Worm (Caenorhabditis elegans) whole organism, L2 larva: ENCODE measurements around the gene mcm-10.

Experiments used
- C34F6.9 ChIP-seq: fragments of 150-350 bp; optimal IDR thresholded peaks from 2 replicates; lab custom pipeline; 2014; ENCODE audit warnings: missing biosample characterization, missing genetic modification characterization
- F13H6.1 ChIP-seq: sonication (generic microtip); optimal IDR thresholded peaks from 2 replicates; lab custom pipeline; 2016; ENCODE audit warnings: missing genetic modification characterization, missing compliant biosample characterization
- Y55F3AM.14 ChIP-seq: fragments of 200-800 bp; sonication (Bioruptor generic); optimal IDR thresholded peaks from 2 replicates; lab custom pipeline; 2018; ENCODE audit warnings: mild to moderate bottlenecking, missing genetic modification characterization, missing compliant biosample characterization
- aly-2 ChIP-seq: fragments of 150-350 bp; optimal IDR thresholded peaks from 2 replicates; lab custom pipeline; 2014; ENCODE audit warnings: missing biosample characterization, missing genetic modification characterization
- blmp-1 ChIP-seq: sonication (generic microtip); optimal IDR thresholded peaks from 2 replicates; lab custom pipeline; 2017; ENCODE audit warnings: missing genetic modification characterization, mild to moderate bottlenecking, missing compliant biosample characterization, antibody characterized with exemption, moderate library complexity; ENCODE audit not compliant: insufficient read depth
- ceh-16 ChIP-seq: fragments of 150-350 bp; optimal IDR thresholded peaks from 2 replicates; lab custom pipeline; 2014; ENCODE audit warnings: missing biosample characterization, missing genetic modification characterization
- ceh-82 ChIP-seq: fragments of 150-350 bp; optimal IDR thresholded peaks from 2 replicates; lab custom pipeline; 2014; ENCODE audit warnings: missing biosample characterization, missing genetic modification characterization
- crh-2 ChIP-seq: sonication (generic microtip); optimal IDR thresholded peaks from 2 replicates; lab custom pipeline; 2017; ENCODE audit warnings: missing biosample characterization, missing genetic modification characterization
- dmd-4 ChIP-seq: sonication (generic microtip); optimal IDR thresholded peaks from 2 replicates; lab custom pipeline; 2017; ENCODE audit warnings: missing biosample characterization, missing genetic modification characterization
- egl-27 ChIP-seq: sonication (generic microtip); optimal IDR thresholded peaks from 3 replicates; lab custom pipeline; 2017; ENCODE audit warnings: missing biosample characterization, missing genetic modification reagents, missing genetic modification characterization
- elt-3 ChIP-seq: sonication (generic microtip); optimal IDR thresholded peaks from 2 replicates; lab custom pipeline; 2017; ENCODE audit warnings: missing biosample characterization, missing genetic modification characterization
- fos-1 ChIP-seq: fragments of 150-350 bp; optimal IDR thresholded peaks from 2 replicates; lab custom pipeline; 2014; ENCODE audit warnings: missing biosample characterization, missing genetic modification characterization
- lin-13 ChIP-seq: fragments of 150-350 bp; optimal IDR thresholded peaks from 2 replicates; lab custom pipeline; 2014; ENCODE audit warnings: missing biosample characterization, missing genetic modification reagents, missing genetic modification characterization
- lin-39 ChIP-seq: fragments of 150-350 bp; optimal IDR thresholded peaks from 2 replicates; lab custom pipeline; 2014; ENCODE audit warnings: missing biosample characterization, missing genetic modification reagents, missing genetic modification characterization
- mab-5 ChIP-seq: fragments of 150-350 bp; optimal IDR thresholded peaks from 2 replicates; lab custom pipeline; 2014; ENCODE audit warnings: missing biosample characterization, missing genetic modification characterization
- mbf-1 ChIP-seq: sonication (generic microtip); optimal IDR thresholded peaks from 2 replicates; lab custom pipeline; 2017; ENCODE audit warnings: missing biosample characterization, missing genetic modification characterization
- mdl-1 ChIP-seq, 2 experiments: fragments of 150-350 bp in 1 of 2; sonication (generic microtip) in 1 of 2; optimal IDR thresholded peaks; 2 replicates each; lab custom pipeline; 2017; ENCODE audit warnings: missing biosample characterization in 2 of 2, missing genetic modification characterization in 2 of 2
- nhr-11 ChIP-seq: fragments of 150-350 bp; optimal IDR thresholded peaks from 2 replicates; lab custom pipeline; 2014; ENCODE audit warnings: missing biosample characterization, missing genetic modification characterization
- nhr-21 ChIP-seq: fragments of 150-350 bp; optimal IDR thresholded peaks from 2 replicates; lab custom pipeline; 2014; ENCODE audit warnings: missing biosample characterization, missing genetic modification characterization
- nhr-237 ChIP-seq: fragments of 150-350 bp; optimal IDR thresholded peaks from 2 replicates; lab custom pipeline; 2014; ENCODE audit warnings: missing biosample characterization, missing genetic modification characterization
- nhr-25 ChIP-seq: fragments of 150-350 bp; sonication (generic microtip); optimal IDR thresholded peaks from 3 replicates; lab custom pipeline; 2014; ENCODE audit warnings: missing biosample characterization, missing genetic modification characterization
- nhr-6 ChIP-seq: fragments of 150-350 bp; optimal IDR thresholded peaks from 2 replicates; lab custom pipeline; 2014; ENCODE audit warnings: missing biosample characterization, missing genetic modification characterization
- nhr-77 ChIP-seq: fragments of 150-350 bp; optimal IDR thresholded peaks from 2 replicates; lab custom pipeline; 2014; ENCODE audit warnings: missing biosample characterization, missing genetic modification characterization
- peb-1 ChIP-seq: fragments of 150-350 bp; optimal IDR thresholded peaks from 2 replicates; lab custom pipeline; 2014; ENCODE audit warnings: missing biosample characterization, missing genetic modification characterization
- skn-1 ChIP-seq: sonication (generic microtip); optimal IDR thresholded peaks from 2 replicates; lab custom pipeline; 2017; ENCODE audit warnings: missing biosample characterization, missing genetic modification characterization
- sma-9 ChIP-seq, 2 experiments: fragments of 150-350 bp in 1 of 2; sonication (generic microtip) in 1 of 2; optimal IDR thresholded peaks; 2 replicates each; lab custom pipeline; 2014 to 2016; ENCODE audit warnings: missing genetic modification characterization in 2 of 2, mild to moderate bottlenecking in 1 of 2, missing biosample characterization in 1 of 2, missing compliant biosample characterization in 1 of 2, missing genetic modification reagents in 1 of 2, moderate library complexity in 1 of 2
- unc-39 ChIP-seq: fragments of 150-350 bp; optimal IDR thresholded peaks from 2 replicates; lab custom pipeline; 2014; ENCODE audit warnings: missing biosample characterization, missing genetic modification characterization
- unc-62 ChIP-seq: fragments of 150-350 bp; optimal IDR thresholded peaks from 2 replicates; lab custom pipeline; 2014; ENCODE audit warnings: missing biosample characterization, missing genetic modification reagents, missing genetic modification characterization
- ztf-1 ChIP-seq: fragments of 200-800 bp; sonication (Bioruptor generic); conservative IDR thresholded peaks from 2 replicates; pipeline ENCODE4 v1.3.6; 2022; ENCODE audit warnings: missing genetic modification characterization, missing compliant biosample characterization
- ztf-11 ChIP-seq: sonication (generic microtip); optimal IDR thresholded peaks from 2 replicates; lab custom pipeline; 2017; ENCODE audit warnings: missing biosample characterization, missing genetic modification characterization
- ztf-4 ChIP-seq: fragments of 150-350 bp; optimal IDR thresholded peaks from 2 replicates; lab custom pipeline; 2014; ENCODE audit warnings: missing biosample characterization, missing genetic modification characterization

mcm-10 gene

ce11 chrIII:11268532-11268931 is 48.8 kb upstream of the mcm-10 start:
- TF ChIP-seq fos-1 (peak; percentile 15), nhr-237 (tag; lab: Kevin White, UChicago) (no peak)

DNA sequence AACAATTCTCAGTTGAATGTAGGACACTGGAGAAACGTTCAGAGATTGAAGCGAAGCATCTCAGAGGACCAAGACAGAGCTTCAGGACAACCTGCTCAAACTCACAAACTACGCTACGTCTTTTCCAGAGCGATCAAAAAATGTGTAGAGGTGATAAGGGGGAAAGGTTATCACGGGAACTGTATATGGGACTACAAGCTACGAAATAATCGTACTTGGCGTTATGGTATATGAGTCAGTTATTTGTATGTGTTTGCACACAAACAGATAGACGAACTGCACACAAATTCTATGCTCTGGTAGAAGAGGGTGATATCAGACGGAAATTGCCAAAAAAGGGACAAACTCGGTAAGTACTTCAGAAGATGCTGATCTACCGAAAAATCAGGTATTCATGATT is 48.2 kb upstream of the mcm-10 start:
- TF ChIP-seq egl-27 (tag; lab: Kevin White, UChicago) = no peak
- TF ChIP-seq fos-1 = peak; percentile 74
- no peak for TF ChIP-seq ceh-82 (tag; lab: Kevin White, UChicago)

DNA sequence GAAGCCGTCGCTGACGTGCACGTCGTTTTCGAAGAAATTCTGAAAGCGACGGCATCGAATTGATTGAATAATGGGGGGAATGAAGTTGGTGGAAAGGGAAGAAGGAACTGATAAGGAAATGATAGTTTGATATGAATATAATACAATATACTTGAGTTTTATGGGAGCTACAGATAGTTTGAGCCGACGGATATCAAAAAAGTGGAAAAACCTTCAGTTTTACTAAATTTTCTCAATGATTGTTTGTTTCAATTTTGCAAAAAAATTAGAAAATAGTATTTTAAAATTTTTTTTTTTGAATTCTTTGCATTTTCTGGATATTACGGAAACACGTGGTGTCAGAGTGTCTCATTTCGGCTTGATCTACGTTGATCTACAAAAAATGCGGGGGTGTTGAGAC is 46.6 kb upstream of the mcm-10 start, which contains the start of gene obr-1:
Gene obr-1 (minus strand): TSS at position 101 of the 400 bp plus-strand sequence.
- TF ChIP-seq ztf-1 (GFP tag; lab: Robert Waterston, UW) (no peak), Y55F3AM.14 (no peak), nhr-6 (no peak), elt-3 (tag; lab: Kevin White, UChicago) (no peak), ztf-4 (no peak)

DNA sequence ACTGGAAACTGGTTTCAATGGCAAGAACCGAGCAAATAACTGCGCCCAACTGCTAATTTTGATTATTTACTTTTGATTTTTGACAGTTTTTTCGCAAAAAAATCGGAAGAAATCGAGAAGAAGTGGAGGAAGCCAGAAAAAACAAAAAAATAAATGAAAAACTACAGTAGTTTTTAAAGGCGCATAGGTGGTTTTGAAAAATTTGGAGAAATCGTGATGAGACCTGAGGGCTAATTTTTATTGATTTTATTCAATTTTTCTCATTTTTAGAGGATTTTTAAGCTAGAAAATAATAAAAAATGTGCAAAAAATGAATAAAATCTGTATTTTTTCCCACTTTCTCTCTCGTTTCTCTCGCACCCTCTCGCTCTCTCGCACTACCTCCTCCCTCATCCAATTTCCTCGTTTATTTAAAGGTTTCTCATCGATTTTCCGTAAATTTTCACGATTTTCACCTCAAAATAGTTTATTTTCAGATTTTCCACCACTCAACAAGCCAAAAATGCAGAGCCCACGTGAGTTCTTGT is 42.7 kb upstream of the mcm-10 start, which contains the start of gene Y47D3A.20:
Gene Y47D3A.20 (plus strand): TSS at position 477 of the 527 bp plus-strand sequence.
- TF ChIP-seq elt-3 (tag; lab: Kevin White, UChicago) = no peak
- no peak for TF ChIP-seq mdl-1 (tag; optimal IDR thresholded peaks at IDR 0.05; lab: Kevin White, UChicago)
- TF ChIP-seq F13H6.1 (tag; lab: Kevin White, UChicago) = no peak
- no peak for TF ChIP-seq nhr-6
- no peak for TF ChIP-seq lin-13
- TF ChIP-seq unc-39 (tag; lab: Kevin White, UChicago) = no peak
- TF ChIP-seq mab-5 (tag; lab: Kevin White, UChicago) = no peak
- TF ChIP-seq nhr-237 (tag; lab: Kevin White, UChicago) = no peak
- no peak for TF ChIP-seq fos-1
- no peak for TF ChIP-seq mbf-1 (tag; lab: Kevin White, UChicago)
- no peak for TF ChIP-seq crh-2
- TF ChIP-seq sma-9 (GFP tag; optimal IDR thresholded peaks at IDR 0.05; lab: Kevin White, UChicago) = no peak
- TF ChIP-seq sma-9 (tag; optimal IDR thresholded peaks at IDR 0.05; lab: Kevin White, UChicago) = no peak
- no peak for TF ChIP-seq nhr-11

DNA sequence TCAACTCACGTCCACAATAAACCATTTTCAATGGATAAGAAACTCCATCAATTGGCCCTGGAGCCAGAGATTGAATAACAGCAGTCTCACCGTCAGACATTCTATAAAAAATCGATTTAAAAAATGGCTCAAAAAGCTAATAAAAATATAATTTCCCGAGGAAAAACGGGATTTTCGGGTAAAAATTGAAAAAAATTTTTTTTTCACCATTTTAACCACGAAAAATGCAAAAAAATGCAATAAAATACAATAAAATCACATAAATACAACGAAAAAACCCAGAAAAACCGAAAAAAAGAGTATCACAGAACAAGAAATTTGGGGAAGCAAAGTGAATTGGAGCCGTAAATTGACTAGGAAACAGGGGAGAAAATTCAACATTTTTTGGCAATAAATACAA is 38.6 kb upstream of the mcm-10 start, which contains the start of gene Y47D3A.21:
Gene Y47D3A.21 (minus strand): TSS at position 101 of the 400 bp plus-strand sequence.
- no peak for TF ChIP-seq blmp-1 (tag; lab: Kevin White, UChicago)
- no peak for TF ChIP-seq nhr-77
- TF ChIP-seq aly-2 (tag; lab: Kevin White, UChicago) = no peak
- no peak for TF ChIP-seq mdl-1 (tag; optimal IDR thresholded peaks at IDR 0.05; lab: Kevin White, UChicago)

- no peak for TF ChIP-seq ceh-16 (tag; lab: Kevin White, UChicago)
- no peak for TF ChIP-seq Y55F3AM.14
- TF ChIP-seq dmd-4 (tag; lab: Kevin White, UChicago) = no peak
- no peak for TF ChIP-seq nhr-21
- TF ChIP-seq lin-39 (tag; lab: Kevin White, UChicago) = no peak
- no peak for TF ChIP-seq ztf-11 (tag; lab: Kevin White, UChicago)
- TF ChIP-seq egl-27 (tag; lab: Kevin White, UChicago) = no peak
- TF ChIP-seq nhr-25 (tag; lab: Kevin White, UChicago) = no peak
- TF ChIP-seq ceh-82 (tag; lab: Kevin White, UChicago) = no peak
- no peak for TF ChIP-seq lin-13
- no peak for TF ChIP-seq C34F6.9 (tag; lab: Kevin White, UChicago)
- no peak for TF ChIP-seq mab-5 (tag; lab: Kevin White, UChicago)
- no peak for TF ChIP-seq ztf-1 (GFP tag; lab: Robert Waterston, UW)
- TF ChIP-seq skn-1 = no peak
- TF ChIP-seq peb-1 (tag; lab: Kevin White, UChicago) = no peak
- no peak for TF ChIP-seq aly-2 (tag; lab: Kevin White, UChicago)
Observed at ce11 chrIII:11279954-11280353, 37.4 kb upstream of the mcm-10 start.

- TF ChIP-seq ceh-16 (tag; lab: Kevin White, UChicago) (no peak), unc-62 (GFP tag; lab: Kevin White, UChicago) (no peak)
Observed at ce11 chrIII:11283648-11284047, 33.7 kb upstream of the mcm-10 start.
